Worm (Caenorhabditis elegans) whole organism, L1 larva: ENCODE results near the gene C53A5.2.

Source experiments
- aha-1 ChIP-seq: fragments of 150-350 bp; optimal IDR thresholded peaks from 2 replicates; lab custom pipeline; 2014; ENCODE audit warnings: missing biosample characterization, missing genetic modification characterization
- ceh-82 ChIP-seq, 3 experiments: fragments of 150-350 bp in 1 of 3; sonication (generic microtip) in 2 of 3; optimal IDR thresholded peaks; 2 replicates each; lab custom pipeline; 2014 to 2017; ENCODE audit warnings: missing biosample characterization in 3 of 3, missing genetic modification characterization in 3 of 3
- egl-13 ChIP-seq: sonication (generic microtip); optimal IDR thresholded peaks from 2 replicates; lab custom pipeline; 2016; ENCODE audit warnings: missing genotype, missing genetic modification reagents, missing genetic modification characterization, missing compliant biosample characterization
- unc-98 ChIP-seq: fragments of 200-800 bp; sonication (Bioruptor generic); IDR thresholded peaks from 2 replicates; pipeline ENCODE4 v1.3.6; 2022; ENCODE audit warnings: missing genetic modification characterization, missing compliant biosample characterization

ce11 chrV:14480533-14480932, 42.5 kb downstream of the C53A5.2 start:
- TF ChIP-seq unc-98 (GFP tag; lab: Robert Waterston, UW) (no peak), aha-1 (no peak), ceh-82 (tag; optimal IDR thresholded peaks at IDR 0.05; lab: Kevin White, UChicago) (no peak), egl-13 (tag; lab: Kevin White, UChicago) (no peak)
